Worm (Caenorhabditis elegans): ENCODE data around the gene cee-1.
"Not testable (repeated sequence)": the region's sequence is repeated elsewhere in the genome, so short reads cannot be mapped to it uniquely, and the experiment has no call there.

The cee-1 gene

DNA sequence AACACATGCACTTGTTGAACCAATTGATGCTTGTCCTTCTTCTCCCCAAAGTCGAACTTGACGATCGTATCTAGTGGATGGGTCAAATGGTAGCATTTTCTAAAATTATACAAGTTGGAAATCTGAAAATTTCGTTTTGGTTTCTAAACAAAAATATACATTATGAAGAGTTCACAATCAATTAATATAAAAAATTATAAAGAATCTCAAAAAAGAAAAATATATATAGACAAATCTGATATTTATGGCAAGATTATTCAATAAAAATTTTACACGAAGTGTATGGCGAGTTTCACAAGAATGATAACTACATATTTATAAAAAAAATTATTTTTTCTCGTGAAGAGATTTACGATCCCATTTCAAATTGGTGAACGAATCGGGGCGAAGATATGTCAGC is 7.7 kb downstream of the cee-1 start, which contains the start of gene ula-1:
Gene ula-1, minus strand, starts transcription at position 101 of the 400 bp plus-strand sequence.
- TF ChIP-seq mep-1 (tag; optimal IDR thresholded peaks at IDR 0.05) (no peak), tbx-8 (GFP tag; optimal IDR thresholded peaks at IDR 0.05) (no peak), blmp-1 (tag; optimal IDR thresholded peaks at IDR 0.05) (no peak), ceh-39 (tag; optimal IDR thresholded peaks at IDR 0.05) (no peak), sptf-1 (tag; optimal IDR thresholded peaks at IDR 0.05) (no peak), lin-13 (tag; optimal IDR thresholded peaks at IDR 0.05) (no peak), hlh-1 (tag; optimal IDR thresholded peaks at IDR 0.05) (no peak), nhr-12 (tag; optimal IDR thresholded peaks at IDR 0.05) (no peak), ham-2 (GFP tag; optimal IDR thresholded peaks at IDR 0.05) (no peak), cnd-1 (tag; optimal IDR thresholded peaks at IDR 0.05) (no peak), flh-1 (GFP tag; optimal IDR thresholded peaks at IDR 0.05) (no peak), M03D4.4 (tag; optimal IDR thresholded peaks at IDR 0.05) (no peak)

DNA sequence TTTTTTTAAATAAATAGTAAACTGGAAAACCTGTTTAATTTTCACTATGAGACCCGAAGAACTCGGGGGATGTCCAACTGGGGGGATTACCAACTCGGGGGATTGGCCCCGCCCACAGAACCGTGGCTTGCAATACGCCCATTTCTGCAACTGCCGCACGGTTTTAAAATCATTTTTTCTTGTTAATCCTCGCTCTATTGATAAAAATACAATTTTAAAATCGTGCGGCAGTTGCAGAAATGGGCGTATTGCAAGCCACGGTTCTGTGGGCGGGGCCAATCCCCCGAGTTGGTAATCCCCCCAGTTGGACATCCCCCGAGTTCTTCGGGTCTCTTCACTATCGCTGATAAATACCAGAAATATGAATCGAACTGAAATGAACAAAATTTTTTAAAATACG is 9.5 kb downstream of the cee-1 start, which contains the start of gene mmab-1:
Gene mmab-1, minus strand, starts transcription at position 95 of the 400 bp plus-strand sequence.
- TF ChIP-seq mab-5 (tag; optimal IDR thresholded peaks at IDR 0.05); sem-2 (GFP tag; optimal IDR thresholded peaks at IDR 0.05); elt-3 (tag; optimal IDR thresholded peaks at IDR 0.05): not testable (repeated sequence)

DNA sequence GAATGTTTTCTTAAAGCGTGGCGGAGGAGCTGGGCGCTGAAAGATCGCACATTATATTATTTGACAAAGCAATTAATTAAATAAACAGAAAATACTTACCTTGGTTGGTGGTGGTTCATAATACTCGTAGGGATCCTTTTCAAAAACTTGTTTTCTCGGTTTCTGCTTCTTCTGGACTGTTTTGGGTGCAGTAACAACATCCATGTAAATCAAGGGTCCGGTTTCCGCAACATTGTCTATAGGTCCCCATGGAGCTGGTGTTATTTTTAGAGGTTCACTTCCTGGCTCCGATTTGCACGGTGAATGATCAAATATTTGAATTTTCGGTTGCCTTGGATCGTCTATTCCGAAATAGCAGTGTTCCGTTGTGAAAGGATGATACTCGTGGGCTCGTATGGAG is 11.6 kb downstream of the cee-1 start:
- TF ChIP-seq blmp-1 (tag; optimal IDR thresholded peaks at IDR 0.05) (no peak), nhr-28 (tag; optimal IDR thresholded peaks at IDR 0.05) (no peak), mab-5 (tag; optimal IDR thresholded peaks at IDR 0.05) (no peak), tbx-8 (GFP tag; optimal IDR thresholded peaks at IDR 0.05) (no peak)

DNA sequence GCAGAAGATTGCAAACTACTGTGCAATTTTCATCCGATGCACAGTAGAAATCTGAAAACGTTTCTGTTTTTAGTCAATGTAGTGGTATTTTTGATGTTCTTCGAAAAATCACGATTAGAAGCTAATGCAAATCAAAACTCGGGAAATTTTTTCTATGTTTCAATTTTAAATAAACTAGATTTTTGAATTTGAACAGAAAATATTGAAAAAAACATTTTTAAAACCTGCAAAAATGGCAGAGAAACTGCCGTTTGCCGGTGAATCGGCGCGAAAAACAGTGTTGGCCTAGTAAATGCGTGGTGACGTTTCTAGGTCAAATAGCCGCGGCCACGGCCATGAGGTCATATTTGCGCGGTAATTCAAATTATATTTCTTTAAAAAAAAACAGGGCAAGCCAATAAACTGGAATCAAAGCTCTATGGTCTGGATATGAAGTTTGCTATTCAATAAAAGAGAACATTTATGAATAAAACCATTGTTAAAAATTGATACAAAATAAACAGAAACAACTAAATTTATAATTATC is 17.7 kb downstream of the cee-1 start, which contains the start of gene set-2:
Gene set-2, minus strand, starts transcription at position 51 of the 526 bp plus-strand sequence.
- TF ChIP-seq pha-4 (tag; optimal IDR thresholded peaks at IDR 0.05) = peak; percentile 9
- no peak for TF ChIP-seq sem-2 (GFP tag; optimal IDR thresholded peaks at IDR 0.05)
- TF ChIP-seq mls-2 (tag; optimal IDR thresholded peaks at IDR 0.05) = no peak
- TF ChIP-seq nhr-2 (tag; optimal IDR thresholded peaks at IDR 0.05) = no peak
- peak; percentile 66 for TF ChIP-seq sptf-1 (tag; optimal IDR thresholded peaks at IDR 0.05)
- TF ChIP-seq ces-1 (GFP tag; optimal IDR thresholded peaks at IDR 0.05) = peak; percentile 21
- TF ChIP-seq lsy-2 (tag; optimal IDR thresholded peaks at IDR 0.05) = peak; percentile 15

DNA sequence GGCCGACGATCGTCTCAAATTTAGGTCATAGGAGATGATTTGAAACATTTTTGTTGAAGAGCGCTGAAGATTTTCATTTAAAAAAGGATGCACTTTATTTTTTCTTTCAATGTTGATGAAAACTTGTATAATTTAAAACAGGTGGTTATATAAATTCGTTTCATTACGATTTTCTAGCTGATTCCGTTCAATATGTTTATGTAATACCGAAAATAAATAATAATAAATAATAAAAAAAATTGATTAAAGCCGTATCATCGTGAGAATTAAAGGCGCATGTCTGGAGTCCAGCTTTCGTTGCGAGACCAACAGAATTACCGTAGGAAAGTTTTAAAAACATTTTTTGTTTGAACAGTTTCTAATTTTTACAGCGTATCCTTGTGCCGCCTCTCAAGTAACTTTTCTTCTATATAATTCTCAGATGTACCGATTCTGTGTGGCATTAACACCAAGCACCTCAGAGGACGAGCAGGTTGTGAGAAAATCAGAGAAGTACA is 19.8 kb downstream of the cee-1 start, which contains the start of the genes C26E6.12 and eri-9:
Gene C26E6.12, minus strand, starts transcription at position 51 of the 497 bp plus-strand sequence.
Gene eri-9, plus strand, starts transcription at position 248 of the 497 bp plus-strand sequence.
- TF ChIP-seq hlh-1 (tag; optimal IDR thresholded peaks at IDR 0.05) (no peak), mls-2 (tag; optimal IDR thresholded peaks at IDR 0.05) (no peak), nhr-76 (tag; optimal IDR thresholded peaks at IDR 0.05) (no peak), blmp-1 (tag; optimal IDR thresholded peaks at IDR 0.05) (no peak), nhr-2 (tag; optimal IDR thresholded peaks at IDR 0.05) (no peak), nhr-28 (tag; optimal IDR thresholded peaks at IDR 0.05) (no peak)

DNA sequence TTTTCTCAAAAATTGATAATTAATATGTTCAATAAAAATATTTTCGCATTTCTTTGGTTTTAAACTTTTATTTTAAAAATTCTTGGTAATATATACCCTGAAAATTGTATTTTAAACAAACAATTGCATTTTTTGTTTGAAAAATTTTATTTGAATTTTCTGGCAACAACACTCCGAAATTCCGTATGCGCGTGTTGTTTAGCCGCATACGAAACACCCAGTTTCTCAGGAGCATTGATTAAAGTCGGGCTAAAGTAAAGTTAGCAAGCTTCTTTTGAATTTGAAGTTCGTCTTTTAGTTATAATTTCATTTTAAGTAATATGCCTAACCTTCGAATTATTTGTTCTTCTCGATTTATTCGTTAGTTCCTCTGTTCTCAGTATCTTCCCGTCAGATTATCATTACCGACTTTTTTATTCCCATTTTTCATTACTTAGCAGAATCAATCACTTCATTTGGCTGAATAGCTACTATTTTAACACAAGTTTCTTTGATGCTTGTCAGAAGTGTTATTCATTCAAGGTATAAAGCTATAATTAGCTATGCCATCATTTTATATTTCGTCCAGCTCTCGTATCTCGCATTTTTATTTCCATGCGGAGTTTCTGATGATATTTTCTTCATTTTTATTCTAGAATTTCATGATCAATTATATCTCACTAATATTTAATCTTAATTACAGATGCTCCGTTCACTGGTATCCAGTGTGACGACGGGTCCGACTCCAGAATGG is 22.6 kb downstream of the cee-1 start, which contains the start of gene mrps-18C:
Gene mrps-18C, plus strand, starts transcription at position 683 of the 733 bp plus-strand sequence.
- TF ChIP-seq unc-39 (tag; optimal IDR thresholded peaks at IDR 0.05) (no peak), cnd-1 (tag; optimal IDR thresholded peaks at IDR 0.05) (no peak), ceh-39 (tag; optimal IDR thresholded peaks at IDR 0.05) (no peak), mep-1 (tag; optimal IDR thresholded peaks at IDR 0.05) (no peak), nhr-12 (tag; optimal IDR thresholded peaks at IDR 0.05) (no peak), lsy-2 (tag; optimal IDR thresholded peaks at IDR 0.05) (no peak), unc-120 (tag; optimal IDR thresholded peaks at IDR 0.05; ENCODE audit: poor library complexity, severe bottlenecking) (no peak), pha-4 (tag; optimal IDR thresholded peaks at IDR 0.05) (no peak), sem-2 (GFP tag; optimal IDR thresholded peaks at IDR 0.05) (no peak), ztf-11 (tag; optimal IDR thresholded peaks at IDR 0.05) (no peak), ces-1 (GFP tag; optimal IDR thresholded peaks at IDR 0.05) (no peak), ceh-43 (GFP tag; optimal IDR thresholded peaks at IDR 0.05) (no peak), drap-1 (GFP tag; optimal IDR thresholded peaks at IDR 0.05) (no peak), zip-8 (tag; optimal IDR thresholded peaks at IDR 0.05) (no peak), snpc-4 (tag; optimal IDR thresholded peaks at IDR 0.05) (no peak), sptf-1 (tag; optimal IDR thresholded peaks at IDR 0.05) (no peak), lin-32 (GFP tag; optimal IDR thresholded peaks at IDR 0.05) (no peak), M03D4.4 (tag; optimal IDR thresholded peaks at IDR 0.05) (no peak)

Measured in whole organism, mixed stage, embryonic.